Fruit fly (Drosophila melanogaster): Measurements from ENCODE around the gene CG10184.

DNA sequence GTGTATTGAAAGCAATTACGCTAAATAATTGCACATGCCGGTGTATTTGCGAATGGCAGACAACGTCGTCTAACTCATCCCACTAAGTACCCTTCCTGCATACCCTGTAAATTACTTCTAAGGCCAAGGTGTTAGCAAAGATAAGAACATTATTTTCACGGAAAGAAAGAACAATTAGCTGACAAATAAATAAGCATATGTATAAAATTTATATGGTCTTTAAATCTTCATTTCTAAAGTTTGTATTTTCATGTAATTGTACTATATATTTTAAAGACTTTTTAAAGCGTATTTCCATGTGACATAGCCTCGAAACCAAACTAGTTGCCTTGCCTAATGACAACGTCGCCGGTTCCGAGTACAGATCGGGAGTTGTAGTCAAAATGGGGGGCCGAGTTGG lies 32.0 kb upstream of the CG10184 start:
- TF ChIP-seq da (GFP tag; optimal IDR thresholded peaks at IDR 0.05) (no peak), Hey (tag; optimal IDR thresholded peaks at IDR 0.05) (no peak), CG32772 (GFP tag; IDR thresholded peaks at IDR 0.05) (no peak), CG10209 (GFP tag; optimal IDR thresholded peaks at IDR 0.05) (no peak), ara (GFP tag; IDR thresholded peaks at IDR 0.05) (no peak), CG4617 (GFP tag; optimal IDR thresholded peaks at IDR 0.05; ENCODE audit: borderline replicate concordance) (no peak), ham (GFP tag; IDR thresholded peaks at IDR 0.05) (no peak), trh (GFP tag; optimal IDR thresholded peaks at IDR 0.05) (no peak), CG12744 (GFP tag; optimal IDR thresholded peaks at IDR 0.05) (no peak), CG8290 (GFP tag; optimal IDR thresholded peaks at IDR 0.05) (no peak), CG8290 (tag; optimal IDR thresholded peaks at IDR 0.05) (no peak)
